Fruit fly (Drosophila melanogaster) whole organism, embryonic: ENCODE results near the gene CG42592.

Experiments
- CG11085 ChIP-seq: fragments of 200-800 bp; sonication (Bioruptor generic); IDR thresholded peaks from 2 replicates; pipeline ENCODE4 v1.3.6; 2022; ENCODE audit warnings: missing biosample characterization, missing genetic modification characterization
- CG11398 ChIP-seq: fragments of 200-800 bp; sonication (Bioruptor generic); optimal IDR thresholded peaks from 2 replicates; lab custom pipeline; 2016; ENCODE audit warnings: missing biosample characterization, missing genetic modification characterization
- CG11696 ChIP-seq: fragments of 200-800 bp; sonication (Bioruptor generic); IDR thresholded peaks from 2 replicates; pipeline ENCODE4 v1.3.6; 2022; ENCODE audit warnings: missing biosample characterization, missing genetic modification characterization
- CG12219 ChIP-seq: fragments of 200-800 bp; sonication (Bioruptor generic); optimal IDR thresholded peaks from 3 replicates; lab custom pipeline; 2018; ENCODE audit warnings: missing biosample characterization, mild to moderate bottlenecking, missing genetic modification characterization
- CG12769 ChIP-seq: fragments of 200-800 bp; sonication (Bioruptor generic); optimal IDR thresholded peaks from 2 replicates; lab custom pipeline; 2019; ENCODE audit warnings: missing biosample characterization, mild to moderate bottlenecking, missing genetic modification characterization, moderate library complexity
- CG13287 ChIP-seq: fragments of 200-800 bp; sonication (Bioruptor generic); IDR thresholded peaks from 2 replicates; pipeline ENCODE4 v1.3.6; 2022; ENCODE audit warnings: missing biosample characterization, missing genetic modification characterization; ENCODE audit not compliant: partially characterized antibody
- CG14050 ChIP-seq: fragments of 200-800 bp; sonication (Bioruptor generic); IDR thresholded peaks from 3 replicates; pipeline ENCODE4 v1.3.6; 2022; ENCODE audit warnings: missing biosample characterization, missing genetic modification characterization
- CG14667 ChIP-seq: fragments of 200-800 bp; sonication (Bioruptor generic); IDR thresholded peaks from 2 replicates; pipeline ENCODE4 v1.3.6; 2022; ENCODE audit warnings: missing biosample characterization, missing genetic modification characterization
- CG14710 ChIP-seq: fragments of 200-800 bp; sonication (Bioruptor generic); optimal IDR thresholded peaks from 3 replicates; lab custom pipeline; 2019; ENCODE audit warnings: missing biosample characterization, mild to moderate bottlenecking, missing genetic modification characterization, moderate library complexity
- CG1602 ChIP-seq: fragments of 200-800 bp; sonication (Bioruptor generic); optimal IDR thresholded peaks from 3 replicates; lab custom pipeline; 2016; ENCODE audit warnings: missing biosample characterization, missing genetic modification characterization
- CG1647 ChIP-seq: fragments of 200-800 bp; sonication (Bioruptor generic); optimal IDR thresholded peaks from 3 replicates; lab custom pipeline; 2016; ENCODE audit warnings: missing biosample characterization, missing genetic modification characterization
- CG16815 ChIP-seq: fragments of 200-800 bp; sonication (Bioruptor generic); optimal IDR thresholded peaks from 3 replicates; lab custom pipeline; 2017; ENCODE audit warnings: missing biosample characterization, mild to moderate bottlenecking, missing genetic modification characterization
- CG17328 ChIP-seq: fragments of 200-800 bp; sonication (Bioruptor generic); IDR thresholded peaks from 2 replicates; pipeline ENCODE4 v1.3.6; 2022; ENCODE audit warnings: missing biosample characterization, missing genetic modification characterization
- CG17359 ChIP-seq: fragments of 200-800 bp; sonication (Bioruptor generic); optimal IDR thresholded peaks from 3 replicates; lab custom pipeline; 2018; ENCODE audit warnings: missing biosample characterization, mild to moderate bottlenecking, missing genetic modification characterization, moderate library complexity
- CG17385 ChIP-seq: fragments of 200-800 bp; sonication (Bioruptor generic); optimal IDR thresholded peaks from 3 replicates; lab custom pipeline; 2018; ENCODE audit warnings: missing biosample characterization, mild to moderate bottlenecking, missing genetic modification characterization
- CG17912 ChIP-seq: fragments of 200-800 bp; sonication (Bioruptor generic); optimal IDR thresholded peaks from 2 replicates; lab custom pipeline; 2018; ENCODE audit warnings: missing biosample characterization, mild to moderate bottlenecking, missing genetic modification characterization
- CG2199 ChIP-seq: fragments of 200-800 bp; sonication (Bioruptor generic); IDR thresholded peaks from 3 replicates; pipeline ENCODE4 v1.3.6; 2022; ENCODE audit warnings: missing biosample characterization, missing genetic modification characterization
- CG42726 ChIP-seq: fragments of 200-800 bp; sonication (Bioruptor generic); IDR thresholded peaks from 2 replicates; pipeline ENCODE4 v1.3.6; 2022; ENCODE audit warnings: missing biosample characterization, missing genetic modification characterization; ENCODE audit not compliant: partially characterized antibody
- CG4854 ChIP-seq: fragments of 200-800 bp; sonication (Bioruptor generic); optimal IDR thresholded peaks from 2 replicates; lab custom pipeline; 2016; ENCODE audit warnings: missing biosample characterization, missing genetic modification characterization, inconsistent platforms
- CG5953 ChIP-seq: fragments of 200-800 bp; sonication (Bioruptor generic); IDR thresholded peaks from 2 replicates; pipeline ENCODE4 v1.3.6; 2022; ENCODE audit warnings: missing biosample characterization, missing genetic modification characterization
- CG6654 ChIP-seq: fragments of 200-800 bp; sonication (Bioruptor generic); optimal IDR thresholded peaks from 2 replicates; lab custom pipeline; 2017; ENCODE audit warnings: missing biosample characterization, mild to moderate bottlenecking, missing genetic modification characterization
- CG6689 ChIP-seq: fragments of 200-800 bp; sonication (Bioruptor generic); IDR thresholded peaks from 2 replicates; pipeline ENCODE4 v1.3.6; 2022; ENCODE audit warnings: missing biosample characterization, missing genetic modification characterization
- CG8478 ChIP-seq: fragments of >200 bp; optimal IDR thresholded peaks from 2 replicates; lab custom pipeline; 2018
- CG8924 ChIP-seq: fragments of 200-800 bp; optimal IDR thresholded peaks from 3 replicates; lab custom pipeline; 2019; ENCODE audit warnings: missing biosample characterization, mild to moderate bottlenecking, missing genetic modification characterization, moderate library complexity
- CG9797 ChIP-seq: fragments of 200-800 bp; sonication (Bioruptor generic); optimal IDR thresholded peaks from 3 replicates; lab custom pipeline; 2018; ENCODE audit warnings: missing biosample characterization, mild to moderate bottlenecking, missing genetic modification characterization
- Doc3 ChIP-seq: fragments of 200-800 bp; sonication (Bioruptor generic); IDR thresholded peaks from 3 replicates; pipeline ENCODE4 v1.3.6; 2022; ENCODE audit warnings: missing biosample characterization, missing genetic modification characterization; ENCODE audit not compliant: partially characterized antibody
- Dp ChIP-seq: fragments of 200-800 bp; sonication (Bioruptor generic); optimal IDR thresholded peaks from 2 replicates; lab custom pipeline; 2018; ENCODE audit warnings: missing biosample characterization, mild to moderate bottlenecking, missing genetic modification characterization, moderate library complexity
- Drgx ChIP-seq: fragments of 200-800 bp; sonication (Bioruptor generic); IDR thresholded peaks from 2 replicates; pipeline ENCODE4 v1.3.6; 2022; ENCODE audit warnings: missing biosample characterization, missing genetic modification characterization
- Fer3 ChIP-seq: fragments of 200-800 bp; sonication (Bioruptor generic); optimal IDR thresholded peaks from 2 replicates; lab custom pipeline; 2018; ENCODE audit warnings: missing biosample characterization, mild to moderate bottlenecking, missing genetic modification characterization, moderate library complexity
- Lhr ChIP-seq: fragments of 200-800 bp; sonication (Bioruptor generic); optimal IDR thresholded peaks from 3 replicates; lab custom pipeline; 2017; ENCODE audit warnings: mild to moderate bottlenecking, missing biosample characterization, missing genetic modification reagents, missing genetic modification characterization
- Mad ChIP-seq: fragments of 200-800 bp; sonication (Bioruptor generic); optimal IDR thresholded peaks from 2 replicates; lab custom pipeline; 2016; ENCODE audit warnings: missing biosample characterization, missing genetic modification characterization
- Usf ChIP-seq: fragments of 200-800 bp; sonication (Bioruptor generic); optimal IDR thresholded peaks from 2 replicates; lab custom pipeline; 2017; ENCODE audit warnings: missing genotype, missing biosample characterization, missing genetic modification characterization
- ap ChIP-seq: fragments of 200-800 bp; sonication (Bioruptor generic); IDR thresholded peaks from 2 replicates; pipeline ENCODE4 v1.3.6; 2022; ENCODE audit warnings: missing biosample characterization, missing genetic modification characterization
- ato ChIP-seq: fragments of 200-800 bp; sonication (Bioruptor generic); IDR thresholded peaks from 2 replicates; pipeline ENCODE4 v1.3.6; 2022; ENCODE audit warnings: missing biosample characterization, missing genetic modification characterization; ENCODE audit not compliant: partially characterized antibody
- caup ChIP-seq: fragments of 200-800 bp; sonication (Bioruptor generic); optimal IDR thresholded peaks from 3 replicates; lab custom pipeline; 2017; ENCODE audit warnings: missing biosample characterization, mild to moderate bottlenecking, missing genetic modification characterization, moderate library complexity; ENCODE audit not compliant: severe bottlenecking
- cwo ChIP-seq: fragments of 200-800 bp; sonication (Bioruptor generic); optimal IDR thresholded peaks from 3 replicates; lab custom pipeline; 2017; ENCODE audit warnings: missing biosample characterization, missing genetic modification characterization, mild to moderate bottlenecking, moderate library complexity, missing genetic modification reagents
- dan ChIP-seq: fragments of 200-800 bp; sonication (Bioruptor generic); IDR thresholded peaks from 2 replicates; pipeline ENCODE4 v1.3.6; 2022; ENCODE audit warnings: missing biosample characterization, missing genetic modification characterization
- disco-r ChIP-seq: fragments of 200-800 bp; sonication (Bioruptor generic); optimal IDR thresholded peaks from 2 replicates; lab custom pipeline; 2016; ENCODE audit warnings: missing biosample characterization, missing genetic modification characterization
- gcm ChIP-seq: fragments of 200-800 bp; sonication (Bioruptor generic); optimal IDR thresholded peaks from 2 replicates; lab custom pipeline; 2019; ENCODE audit warnings: missing biosample characterization, mild to moderate bottlenecking, missing genetic modification characterization, moderate library complexity
- jumu ChIP-seq: fragments of 200-800 bp; sonication (Bioruptor generic); optimal IDR thresholded peaks from 3 replicates; lab custom pipeline; 2016; ENCODE audit warnings: missing biosample characterization, missing genetic modification characterization
- lab ChIP-seq: fragments of 200-800 bp; sonication (Bioruptor generic); optimal IDR thresholded peaks from 3 replicates; lab custom pipeline; 2017; ENCODE audit warnings: missing biosample characterization, missing genetic modification characterization, mild to moderate bottlenecking, moderate library complexity, missing genetic modification reagents
- odd ChIP-seq: fragments of 200-800 bp; sonication (Bioruptor generic); optimal IDR thresholded peaks from 2 replicates; lab custom pipeline; 2017; ENCODE audit warnings: missing biosample characterization, mild to moderate bottlenecking, missing genetic modification characterization
- pho ChIP-seq: fragments of 200-800 bp; sonication (Bioruptor generic); optimal IDR thresholded peaks from 2 replicates; lab custom pipeline; 2016; ENCODE audit warnings: missing biosample characterization, missing genetic modification characterization
- psq ChIP-seq: fragments of 200-800 bp; sonication (Bioruptor generic); optimal IDR thresholded peaks from 2 replicates; lab custom pipeline; 2017; ENCODE audit warnings: missing biosample characterization, missing genetic modification characterization
- ranshi ChIP-seq: fragments of 200-800 bp; sonication (Bioruptor generic); IDR thresholded peaks from 2 replicates; pipeline ENCODE4 v1.3.6; 2022; ENCODE audit warnings: missing biosample characterization, missing genetic modification characterization
- ro ChIP-seq: fragments of 200-800 bp; sonication (Bioruptor generic); IDR thresholded peaks from 2 replicates; pipeline ENCODE4 v1.3.6; 2022; ENCODE audit warnings: missing biosample characterization, missing genetic modification characterization
- sd ChIP-seq: fragments of 200-800 bp; sonication (Bioruptor generic); optimal IDR thresholded peaks from 3 replicates; lab custom pipeline; 2018; ENCODE audit warnings: missing biosample characterization, mild to moderate bottlenecking, missing genetic modification characterization, moderate library complexity
- sima ChIP-seq: fragments of 200-800 bp; sonication (Bioruptor generic); optimal IDR thresholded peaks from 2 replicates; lab custom pipeline; 2016; ENCODE audit warnings: missing biosample characterization, missing genetic modification characterization
- trem ChIP-seq: fragments of 200-800 bp; optimal IDR thresholded peaks from 3 replicates; lab custom pipeline; 2019; ENCODE audit warnings: missing biosample characterization, mild to moderate bottlenecking, missing genetic modification characterization, moderate library complexity
- twi ChIP-seq: fragments of 200-800 bp; optimal IDR thresholded peaks from 2 replicates; lab custom pipeline; 2019; ENCODE audit warnings: missing biosample characterization, mild to moderate bottlenecking, missing genetic modification characterization, moderate library complexity
- zen ChIP-seq: fragments of 200-800 bp; sonication (Bioruptor generic); optimal IDR thresholded peaks from 3 replicates; lab custom pipeline; 2018; ENCODE audit warnings: missing biosample characterization, mild to moderate bottlenecking, missing genetic modification characterization, moderate library complexity

Gene CG42592

DNA sequence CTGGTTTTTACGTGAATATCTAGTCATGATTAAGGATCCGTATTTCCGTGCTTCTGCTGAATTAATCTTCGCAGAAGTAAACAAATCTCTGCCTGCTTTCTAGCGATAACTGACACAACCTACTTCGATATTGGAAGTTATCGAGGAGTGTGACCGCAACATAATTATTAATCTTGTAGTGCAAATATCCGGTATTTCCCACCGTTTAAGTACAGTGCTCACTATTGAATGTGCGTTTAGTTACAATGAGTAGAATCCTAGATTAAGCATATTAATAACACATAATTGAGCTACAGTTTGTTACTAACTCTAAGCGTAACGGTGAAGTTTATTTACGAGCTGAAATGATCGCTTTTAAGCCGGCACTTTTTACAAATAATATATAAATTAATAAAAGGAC is 23.7 kb upstream of the CG42592 start (continued):
- TF ChIP-seq CG9797 (GFP tag; lab: Kevin White, UChicago) (peak; percentile 65), ato (no peak), CG42726 (GFP tag; lab: Robert Waterston, UW) (no peak), CG11696 (GFP tag; lab: Robert Waterston, UW) (0 out of 2 replicates have a peak, but pooled peaks have one; percentile 25), sima (GFP tag; lab: Kevin White, UChicago) (no peak), CG12769 (no peak), CG5953 (GFP tag; lab: Robert Waterston, UW) (no peak), CG6689 (no peak), CG8924 (tag; lab: Kevin White, UChicago) (peak; percentile 42), CG11085 (GFP tag; lab: Robert Waterston, UW) (no peak), CG2199 (GFP tag; lab: Robert Waterston, UW) (0 out of 3 replicates have a peak, but pooled peaks have one; percentile 31), Drgx (GFP tag; lab: Robert Waterston, UW) (0 out of 2 replicates have a peak, but pooled peaks have one; percentile 30), twi (peak; percentile 7), CG1647 (GFP tag; lab: Kevin White, UChicago) (peak; percentile 31), cwo (GFP tag; lab: Kevin White, UChicago) (peak; percentile 20), CG4854 (GFP tag; lab: Kevin White, UChicago) (no peak), CG16815 (GFP tag; lab: Kevin White, UChicago) (no peak), Doc3 (GFP tag; lab: Robert Waterston, UW) (peak; percentile 31; the same call in 1 of the 3 replicates), dan (no peak), Fer3 (tag; lab: Kevin White, UChicago) (peak; percentile 67), Mad (peak; percentile 16), CG14050 (GFP tag; lab: Robert Waterston, UW) (no peak), CG17385 (GFP tag; lab: Kevin White, UChicago) (no peak), CG17328 (GFP tag; lab: Robert Waterston, UW) (no peak), odd (GFP tag; lab: Kevin White, UChicago) (no peak), disco-r (GFP tag; lab: Kevin White, UChicago) (no peak), ro (GFP tag; lab: Robert Waterston, UW) (no peak), jumu (no peak), lab (GFP tag; lab: Kevin White, UChicago) (no peak), CG17912 (GFP tag; lab: Kevin White, UChicago) (peak; percentile 55), CG14667 (no peak), Lhr (GFP tag; lab: Kevin White, UChicago) (peak; percentile 10), CG8478 (lab: Kevin White, UChicago) (no peak), CG13287 (GFP tag; lab: Robert Waterston, UW) (peak; percentile 69), caup (peak; percentile 61), CG11398 (GFP tag; lab: Kevin White, UChicago) (no peak), ap (GFP tag; lab: Robert Waterston, UW) (no peak), Dp (GFP tag; lab: Kevin White, UChicago) (peak; percentile 32), ranshi (GFP tag; lab: Robert Waterston, UW) (peak; percentile 43; the same call in 1 of the 2 replicates), psq (no peak), sd (peak; percentile 27), CG14710 (tag; lab: Kevin White, UChicago) (peak; percentile 78), gcm (GFP tag; lab: Kevin White, UChicago) (peak; percentile 38), zen (tag; lab: Kevin White, UChicago) (peak; percentile 27), CG12219 (peak; percentile 28), Usf (GFP tag; lab: Kevin White, UChicago) (no peak), pho (GFP tag; lab: Kevin White, UChicago) (peak; percentile 42), CG1602 (GFP tag; lab: Kevin White, UChicago) (peak; percentile 35), CG6654 (GFP tag; lab: Kevin White, UChicago) (no peak), trem (tag; lab: Kevin White, UChicago) (peak; percentile 19), CG17359 (peak; percentile 50)
